Worm (Caenorhabditis elegans): ENCODE measurements around the gene W01C8.5.

- TF ChIP-seq mep-1 (tag; optimal IDR thresholded peaks at IDR 0.05) = no peak
- no peak for TF ChIP-seq nhr-28 (tag; optimal IDR thresholded peaks at IDR 0.05)
- no peak for TF ChIP-seq lsy-2 (tag; optimal IDR thresholded peaks at IDR 0.05)
- TF ChIP-seq sptf-1 (tag; optimal IDR thresholded peaks at IDR 0.05) = no peak
- no peak for TF ChIP-seq lin-13 (tag; optimal IDR thresholded peaks at IDR 0.05)
- no peak for TF ChIP-seq sem-2 (GFP tag; optimal IDR thresholded peaks at IDR 0.05)
- no peak for TF ChIP-seq tbx-8 (GFP tag; optimal IDR thresholded peaks at IDR 0.05)
- TF ChIP-seq mls-2 (tag; optimal IDR thresholded peaks at IDR 0.05) = no peak
- TF ChIP-seq pha-4 (tag; optimal IDR thresholded peaks at IDR 0.05) = no peak
- no peak for TF ChIP-seq ces-1 (GFP tag; optimal IDR thresholded peaks at IDR 0.05)
- TF ChIP-seq mab-5 (tag; optimal IDR thresholded peaks at IDR 0.05) = no peak
- no peak for TF ChIP-seq elt-3 (tag; optimal IDR thresholded peaks at IDR 0.05)
Observed at ce11 chrX:5710637-5711036, 13.5 kb upstream of the W01C8.5 start, which contains the start of gene cat-1.

Measured in whole organism, mixed stage, embryonic.